Worm (Caenorhabditis elegans): Measurements from ENCODE around the gene Y105C5B.3.

Y105C5B.3 gene

ce11 chrIV:15883922-15884321 lies at the start of gene Y105C5B.3:
TSS of gene Y105C5B.3 (plus strand) at chrIV:15884222.
- TF ChIP-seq pax-1 (tag; optimal IDR thresholded peaks at IDR 0.05), result no peak
- TF ChIP-seq K09A11.1 (tag; optimal IDR thresholded peaks at IDR 0.05; ENCODE audit: insufficient read depth), result no peak
- no peak for TF ChIP-seq ceh-14 (tag; optimal IDR thresholded peaks at IDR 0.05)
- no peak for TF ChIP-seq ets-4 (tag; optimal IDR thresholded peaks at IDR 0.05)
- no peak for TF ChIP-seq ceh-34 (tag; optimal IDR thresholded peaks at IDR 0.05)
- TF ChIP-seq ceh-45 (GFP tag; IDR thresholded peaks at IDR 0.05), result no peak
- no peak for TF ChIP-seq ceh-30 (tag; optimal IDR thresholded peaks at IDR 0.05)
- no peak for TF ChIP-seq dmd-4 (tag; optimal IDR thresholded peaks at IDR 0.05; ENCODE audit: borderline replicate concordance)
- no peak for TF ChIP-seq madf-2 (tag; optimal IDR thresholded peaks at IDR 0.05)
- TF ChIP-seq hlh-8 (tag; optimal IDR thresholded peaks at IDR 0.05), result no peak
- TF ChIP-seq zip-5 (tag; optimal IDR thresholded peaks at IDR 0.05), result no peak
- no peak for TF ChIP-seq nhr-11 (tag; optimal IDR thresholded peaks at IDR 0.05)
- no peak for TF ChIP-seq ceh-2 (tag; optimal IDR thresholded peaks at IDR 0.05)
- TF ChIP-seq ama-1 (optimal IDR thresholded peaks at IDR 0.05), result no peak
- no peak for TF ChIP-seq ref-2 (tag; optimal IDR thresholded peaks at IDR 0.05)
- TF ChIP-seq unc-42 (tag; optimal IDR thresholded peaks at IDR 0.05), result no peak

- TF ChIP-seq madf-2 (tag; optimal IDR thresholded peaks at IDR 0.05), result no peak
- TF ChIP-seq nfya-1 (tag; optimal IDR thresholded peaks at IDR 0.05), result no peak
- TF ChIP-seq ceh-30 (tag; optimal IDR thresholded peaks at IDR 0.05), result no peak
- TF ChIP-seq dve-1 (tag; optimal IDR thresholded peaks at IDR 0.05), result no peak
- TF ChIP-seq hlh-30 (tag; optimal IDR thresholded peaks at IDR 0.05; ENCODE audit: insufficient read depth), result no peak
- no peak for TF ChIP-seq sdc-2 (tag; optimal IDR thresholded peaks at IDR 0.05)
- no peak for TF ChIP-seq lim-6 (tag; optimal IDR thresholded peaks at IDR 0.05)
- TF ChIP-seq ahr-1 (tag; optimal IDR thresholded peaks at IDR 0.05), result no peak
- TF ChIP-seq fkh-6 (tag; optimal IDR thresholded peaks at IDR 0.05), result no peak
- TF ChIP-seq sox-2 (GFP tag; IDR thresholded peaks at IDR 0.05), result no peak
- TF ChIP-seq ceh-48 (tag; optimal IDR thresholded peaks at IDR 0.05), result no peak
- no peak for TF ChIP-seq che-1 (tag; optimal IDR thresholded peaks at IDR 0.05)
- no peak for TF ChIP-seq dmd-4 (tag; optimal IDR thresholded peaks at IDR 0.05; ENCODE audit: borderline replicate concordance)
- no peak for TF ChIP-seq pag-3 (tag; optimal IDR thresholded peaks at IDR 0.05; ENCODE audit: borderline replicate concordance)
- no peak for TF ChIP-seq unc-86 (tag; optimal IDR thresholded peaks at IDR 0.05)
- TF ChIP-seq ztf-16 (tag; optimal IDR thresholded peaks at IDR 0.05), result no peak
- TF ChIP-seq ceh-24 (tag; optimal IDR thresholded peaks at IDR 0.05), result no peak
- TF ChIP-seq hlh-6 (tag; optimal IDR thresholded peaks at IDR 0.05), result no peak
Observed at ce11 chrIV:15844064-15844463, 40.0 kb upstream of the Y105C5B.3 start.

- no peak for TF ChIP-seq ceh-34 (tag; optimal IDR thresholded peaks at IDR 0.05)
- TF ChIP-seq ceh-45 (GFP tag; IDR thresholded peaks at IDR 0.05), result no peak
- no peak for TF ChIP-seq pha-4 (tag; optimal IDR thresholded peaks at IDR 0.05)
- TF ChIP-seq pax-1 (tag; optimal IDR thresholded peaks at IDR 0.05), result no peak
- TF ChIP-seq unc-42 (tag; optimal IDR thresholded peaks at IDR 0.05), result no peak
- no peak for TF ChIP-seq K09A11.1 (tag; optimal IDR thresholded peaks at IDR 0.05; ENCODE audit: insufficient read depth)
- TF ChIP-seq sdc-2 (tag; optimal IDR thresholded peaks at IDR 0.05), result no peak
- no peak for TF ChIP-seq ceh-24 (tag; optimal IDR thresholded peaks at IDR 0.05)
- no peak for TF ChIP-seq rnt-1 (tag; optimal IDR thresholded peaks at IDR 0.05)
- TF ChIP-seq nhr-232 (tag; optimal IDR thresholded peaks at IDR 0.05), result no peak
- TF ChIP-seq tbx-7 (tag; optimal IDR thresholded peaks at IDR 0.05), result no peak
- TF ChIP-seq hlh-6 (tag; optimal IDR thresholded peaks at IDR 0.05), result no peak
- TF ChIP-seq dmd-4 (tag; optimal IDR thresholded peaks at IDR 0.05; ENCODE audit: borderline replicate concordance), result no peak
- no peak for TF ChIP-seq nfya-1 (tag; optimal IDR thresholded peaks at IDR 0.05)
Observed at ce11 chrIV:15846553-15846952, 37.5 kb upstream of the Y105C5B.3 start, which contains the start of gene Y105C5A.1270. TSS of gene Y105C5A.1270 (minus strand) at chrIV:15846653.

- TF ChIP-seq ceh-22 (tag; optimal IDR thresholded peaks at IDR 0.05), result no peak
- no peak for TF ChIP-seq nhr-232 (tag; optimal IDR thresholded peaks at IDR 0.05)
- TF ChIP-seq ceh-6 (GFP tag; optimal IDR thresholded peaks at IDR 0.05), result no peak
- TF ChIP-seq eyg-1 (tag; optimal IDR thresholded peaks at IDR 0.05), result no peak
- TF ChIP-seq ets-4 (tag; optimal IDR thresholded peaks at IDR 0.05), result no peak
- TF ChIP-seq madf-2 (tag; optimal IDR thresholded peaks at IDR 0.05), result no peak
- no peak for TF ChIP-seq pha-4 (tag; optimal IDR thresholded peaks at IDR 0.05)
- TF ChIP-seq odd-2 (tag; optimal IDR thresholded peaks at IDR 0.05), result no peak
Observed at ce11 chrIV:15847096-15847495, 36.9 kb upstream of the Y105C5B.3 start, which contains the start of gene Y105C5A.1269. TSS of gene Y105C5A.1269 (plus strand) at chrIV:15847396.
